Worm (Caenorhabditis elegans): ENCODE results near the gene lgc-28.

DNA sequence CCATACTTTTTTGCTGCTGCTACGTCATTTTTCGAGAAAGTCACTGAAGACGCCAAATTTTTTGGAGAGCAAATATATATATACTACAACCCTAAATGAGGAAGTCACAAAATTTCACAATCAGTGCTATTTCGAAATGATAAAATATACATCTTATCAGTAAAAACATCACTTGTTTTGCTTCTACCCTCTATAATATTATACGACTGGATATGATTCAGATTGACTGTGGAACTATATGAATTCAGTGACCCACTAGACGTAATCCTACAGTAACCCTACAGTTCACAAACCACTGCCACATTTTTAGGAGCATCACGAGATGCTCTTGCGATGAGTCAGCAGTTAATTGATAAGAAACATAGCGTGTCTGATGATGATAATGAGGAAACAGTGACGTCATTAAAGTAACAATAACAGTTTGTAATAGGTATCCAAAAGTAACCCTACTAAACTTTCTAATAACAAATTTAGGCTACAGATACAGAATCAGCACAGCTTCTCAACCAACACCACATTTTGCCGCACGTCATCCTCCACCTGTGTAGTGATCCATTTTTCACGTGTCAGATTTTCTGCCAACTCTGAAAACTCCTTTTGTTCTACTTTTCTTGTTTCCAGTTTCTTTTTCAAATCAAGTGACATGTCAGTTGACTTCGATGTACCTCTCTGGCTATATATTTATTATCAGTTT lies 37.9 kb upstream of the lgc-28 start, which contains the start of the genes F33H12.7 and sri-39:
- TF ChIP-seq jun-1 (tag; optimal IDR thresholded peaks at IDR 0.05) (no peak), egl-27 (tag; optimal IDR thresholded peaks at IDR 0.05) (no peak), unc-39 (tag; optimal IDR thresholded peaks at IDR 0.05) (no peak), nhr-25 (tag; optimal IDR thresholded peaks at IDR 0.05) (no peak), ZK546.5 (tag; optimal IDR thresholded peaks at IDR 0.05) (no peak), fos-1 (tag; optimal IDR thresholded peaks at IDR 0.05) (peak; percentile 44), nhr-76 (tag; optimal IDR thresholded peaks at IDR 0.05) (no peak), nhr-28 (tag; optimal IDR thresholded peaks at IDR 0.05) (no peak), nhr-43 (tag; optimal IDR thresholded peaks at IDR 0.05; ENCODE audit: poor library complexity, severe bottlenecking) (no peak), fkh-2 (tag; optimal IDR thresholded peaks at IDR 0.05) (no peak)

Measured in whole organism, L3 larva.